Worm (Caenorhabditis elegans) whole organism, L2 larva: ENCODE results near the gene sip-1.
A peak's percentile ranks its signal among the peaks of the same experiment; 100 is the strongest.

ENCODE experiments used
- C34F6.9 ChIP-seq: fragments of 150-350 bp; optimal IDR thresholded peaks from 2 replicates; lab custom pipeline; 2014; ENCODE audit warnings: missing biosample characterization, missing genetic modification characterization
- F13H6.1 ChIP-seq: sonication (generic microtip); optimal IDR thresholded peaks from 2 replicates; lab custom pipeline; 2016; ENCODE audit warnings: missing genetic modification characterization, missing compliant biosample characterization
- R02D3.7 ChIP-seq: fragments of 150-350 bp; optimal IDR thresholded peaks from 2 replicates; lab custom pipeline; 2014; ENCODE audit warnings: missing biosample characterization, missing genetic modification characterization
- Y55F3AM.14 ChIP-seq: fragments of 200-800 bp; sonication (Bioruptor generic); optimal IDR thresholded peaks from 2 replicates; lab custom pipeline; 2018; ENCODE audit warnings: mild to moderate bottlenecking, missing genetic modification characterization, missing compliant biosample characterization
- ZK546.5 ChIP-seq: sonication (generic microtip); optimal IDR thresholded peaks from 2 replicates; lab custom pipeline; 2017; ENCODE audit warnings: missing biosample characterization, missing genetic modification characterization
- aly-2 ChIP-seq: fragments of 150-350 bp; optimal IDR thresholded peaks from 2 replicates; lab custom pipeline; 2014; ENCODE audit warnings: missing biosample characterization, missing genetic modification characterization
- blmp-1 ChIP-seq: sonication (generic microtip); optimal IDR thresholded peaks from 2 replicates; lab custom pipeline; 2017; ENCODE audit warnings: missing genetic modification characterization, mild to moderate bottlenecking, missing compliant biosample characterization, antibody characterized with exemption, moderate library complexity; ENCODE audit not compliant: insufficient read depth
- ceh-16 ChIP-seq: fragments of 150-350 bp; optimal IDR thresholded peaks from 2 replicates; lab custom pipeline; 2014; ENCODE audit warnings: missing biosample characterization, missing genetic modification characterization
- crh-2 ChIP-seq: sonication (generic microtip); optimal IDR thresholded peaks from 2 replicates; lab custom pipeline; 2017; ENCODE audit warnings: missing biosample characterization, missing genetic modification characterization
- egl-27 ChIP-seq: sonication (generic microtip); optimal IDR thresholded peaks from 3 replicates; lab custom pipeline; 2017; ENCODE audit warnings: missing biosample characterization, missing genetic modification reagents, missing genetic modification characterization
- elt-1 ChIP-seq: fragments of 150-350 bp; optimal IDR thresholded peaks from 2 replicates; lab custom pipeline; 2014; ENCODE audit warnings: missing biosample characterization, missing genetic modification characterization
- fos-1 ChIP-seq: fragments of 150-350 bp; optimal IDR thresholded peaks from 2 replicates; lab custom pipeline; 2014; ENCODE audit warnings: missing biosample characterization, missing genetic modification characterization
- lin-13 ChIP-seq: fragments of 150-350 bp; optimal IDR thresholded peaks from 2 replicates; lab custom pipeline; 2014; ENCODE audit warnings: missing biosample characterization, missing genetic modification reagents, missing genetic modification characterization
- lin-39 ChIP-seq: fragments of 150-350 bp; optimal IDR thresholded peaks from 2 replicates; lab custom pipeline; 2014; ENCODE audit warnings: missing biosample characterization, missing genetic modification reagents, missing genetic modification characterization
- lsy-2 ChIP-seq, 2 experiments: fragments of 150-350 bp in 1 of 2; sonication (generic microtip) in 1 of 2; optimal IDR thresholded peaks; 2 replicates each; lab custom pipeline; 2014 to 2017; ENCODE audit warnings: missing biosample characterization in 2 of 2, missing genetic modification characterization in 2 of 2
- mab-5 ChIP-seq: fragments of 150-350 bp; optimal IDR thresholded peaks from 2 replicates; lab custom pipeline; 2014; ENCODE audit warnings: missing biosample characterization, missing genetic modification characterization
- nhr-12 ChIP-seq: fragments of 150-350 bp; optimal IDR thresholded peaks from 2 replicates; lab custom pipeline; 2014; ENCODE audit warnings: missing biosample characterization, missing genetic modification characterization
- nhr-129 ChIP-seq: fragments of 150-350 bp; optimal IDR thresholded peaks from 2 replicates; lab custom pipeline; 2014; ENCODE audit warnings: missing biosample characterization, missing genetic modification characterization
- nhr-21 ChIP-seq: fragments of 150-350 bp; optimal IDR thresholded peaks from 2 replicates; lab custom pipeline; 2014; ENCODE audit warnings: missing biosample characterization, missing genetic modification characterization
- nhr-23 ChIP-seq: fragments of 150-350 bp; optimal IDR thresholded peaks from 2 replicates; lab custom pipeline; 2014; ENCODE audit warnings: missing biosample characterization, missing genetic modification reagents, missing genetic modification characterization
- nhr-237 ChIP-seq: fragments of 150-350 bp; optimal IDR thresholded peaks from 2 replicates; lab custom pipeline; 2014; ENCODE audit warnings: missing biosample characterization, missing genetic modification characterization
- nhr-25 ChIP-seq: fragments of 150-350 bp; sonication (generic microtip); optimal IDR thresholded peaks from 3 replicates; lab custom pipeline; 2014; ENCODE audit warnings: missing biosample characterization, missing genetic modification characterization
- peb-1 ChIP-seq: fragments of 150-350 bp; optimal IDR thresholded peaks from 2 replicates; lab custom pipeline; 2014; ENCODE audit warnings: missing biosample characterization, missing genetic modification characterization
- sem-4 ChIP-seq: fragments of 150-350 bp; optimal IDR thresholded peaks from 2 replicates; lab custom pipeline; 2014; ENCODE audit warnings: missing biosample characterization, missing genetic modification reagents, missing genetic modification characterization
- skn-1 ChIP-seq: sonication (generic microtip); optimal IDR thresholded peaks from 2 replicates; lab custom pipeline; 2017; ENCODE audit warnings: missing biosample characterization, missing genetic modification characterization
- sma-3 ChIP-seq: sonication (generic microtip); optimal IDR thresholded peaks from 2 replicates; lab custom pipeline; 2016; ENCODE audit warnings: missing genetic modification reagents, missing genetic modification characterization, missing compliant biosample characterization
- sma-9 ChIP-seq, 2 experiments: fragments of 150-350 bp in 1 of 2; sonication (generic microtip) in 1 of 2; optimal IDR thresholded peaks; 2 replicates each; lab custom pipeline; 2014 to 2016; ENCODE audit warnings: missing genetic modification characterization in 2 of 2, mild to moderate bottlenecking in 1 of 2, missing biosample characterization in 1 of 2, missing compliant biosample characterization in 1 of 2, missing genetic modification reagents in 1 of 2, moderate library complexity in 1 of 2
- unc-55 ChIP-seq: fragments of 150-350 bp; sonication (generic microtip); optimal IDR thresholded peaks from 3 replicates; lab custom pipeline; 2014; ENCODE audit warnings: missing biosample characterization, missing genetic modification reagents, missing genetic modification characterization
- ztf-1 ChIP-seq: fragments of 200-800 bp; sonication (Bioruptor generic); conservative IDR thresholded peaks from 2 replicates; pipeline ENCODE4 v1.3.6; 2022; ENCODE audit warnings: missing genetic modification characterization, missing compliant biosample characterization
- ztf-11 ChIP-seq: sonication (generic microtip); optimal IDR thresholded peaks from 2 replicates; lab custom pipeline; 2017; ENCODE audit warnings: missing biosample characterization, missing genetic modification characterization
- ztf-4 ChIP-seq: fragments of 150-350 bp; optimal IDR thresholded peaks from 2 replicates; lab custom pipeline; 2014; ENCODE audit warnings: missing biosample characterization, missing genetic modification characterization

Gene sip-1

DNA sequence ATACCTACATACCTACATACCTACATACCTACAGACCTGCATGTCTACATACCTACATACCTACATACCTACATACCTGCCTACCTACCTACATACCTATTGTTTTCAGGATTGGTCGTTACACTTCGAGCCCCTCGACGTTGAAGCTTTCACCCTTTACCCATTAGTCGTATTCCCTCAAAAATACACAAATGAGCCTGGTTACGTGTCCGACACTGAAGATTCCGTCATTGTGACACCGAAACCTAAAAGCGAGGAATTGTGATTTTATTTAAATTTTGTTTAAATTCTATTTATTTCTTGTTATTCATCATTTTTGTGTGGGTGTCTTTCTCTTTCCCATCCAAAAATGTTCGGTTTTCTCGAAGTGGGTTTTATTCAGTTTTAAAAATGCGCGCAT is 27.4 kb downstream of the sip-1 start, which contains the start of gene D2045.7:
TSS of gene D2045.7 (plus strand) at position 301 of the 400 bp plus-strand sequence.
- no peak for TF ChIP-seq sem-4 (tag; lab: Kevin White, UChicago)
- no peak for TF ChIP-seq Y55F3AM.14
- no peak for TF ChIP-seq skn-1 (tag; lab: Kevin White, UChicago)

DNA sequence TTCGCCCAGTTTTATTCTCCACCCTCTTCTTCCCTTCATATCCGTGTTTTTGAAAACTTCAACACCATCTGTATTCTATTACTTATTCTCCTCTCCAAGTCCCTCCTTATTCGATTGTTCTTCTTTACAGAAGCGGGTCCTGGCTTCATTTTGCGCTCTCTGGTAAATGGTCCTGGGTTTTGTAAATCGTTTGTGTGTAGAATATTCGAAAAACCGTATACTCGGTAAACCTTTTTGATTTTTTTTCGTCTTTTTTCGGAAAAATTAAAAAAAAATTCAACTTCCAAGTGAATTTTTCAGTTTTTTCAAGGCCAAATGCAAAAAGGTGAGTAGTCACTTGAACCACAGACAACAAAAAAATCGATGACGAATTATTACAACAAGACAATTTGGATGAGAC is 31.7 kb downstream of the sip-1 start, which contains the start of gene D2045.9:
TSS of gene D2045.9 (plus strand) at position 301 of the 400 bp plus-strand sequence.
- TF ChIP-seq unc-55 (GFP tag; lab: Kevin White, UChicago) (no peak), Y55F3AM.14 (no peak)

DNA sequence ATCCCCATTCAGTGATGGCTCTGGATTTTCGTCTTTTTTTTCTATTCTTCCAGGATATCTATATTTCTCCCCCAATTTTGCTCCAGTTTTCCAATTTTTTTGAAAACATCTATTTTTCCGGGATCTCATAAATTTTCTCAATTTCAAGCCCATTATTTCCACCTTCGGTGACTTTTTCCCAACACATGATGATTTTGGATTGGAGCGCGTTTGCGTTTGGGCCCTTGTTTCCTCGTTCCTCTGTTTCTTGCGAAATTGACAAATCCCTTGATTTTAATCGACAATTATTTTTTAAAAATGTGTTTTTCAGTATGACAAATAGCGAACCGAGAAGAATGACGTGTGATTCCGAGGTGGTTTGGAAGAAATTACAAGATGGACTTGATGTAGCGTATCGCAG is 35.7 kb downstream of the sip-1 start, which contains the start of gene cul-1:
TSS of gene cul-1 (plus strand) at position 311 of the 400 bp plus-strand sequence.
- TF ChIP-seq sma-9 (GFP tag; optimal IDR thresholded peaks at IDR 0.05; lab: Kevin White, UChicago) (no peak), sma-9 (tag; optimal IDR thresholded peaks at IDR 0.05; lab: Kevin White, UChicago) (no peak), nhr-12 (tag; lab: Kevin White, UChicago) (no peak), skn-1 (tag; lab: Kevin White, UChicago) (peak; percentile 74), nhr-23 (no peak), nhr-129 (peak; percentile 47), unc-55 (GFP tag; lab: Kevin White, UChicago) (peak; percentile 40), ztf-11 (tag; lab: Kevin White, UChicago) (no peak), C34F6.9 (tag; lab: Kevin White, UChicago) (peak; percentile 53)

DNA sequence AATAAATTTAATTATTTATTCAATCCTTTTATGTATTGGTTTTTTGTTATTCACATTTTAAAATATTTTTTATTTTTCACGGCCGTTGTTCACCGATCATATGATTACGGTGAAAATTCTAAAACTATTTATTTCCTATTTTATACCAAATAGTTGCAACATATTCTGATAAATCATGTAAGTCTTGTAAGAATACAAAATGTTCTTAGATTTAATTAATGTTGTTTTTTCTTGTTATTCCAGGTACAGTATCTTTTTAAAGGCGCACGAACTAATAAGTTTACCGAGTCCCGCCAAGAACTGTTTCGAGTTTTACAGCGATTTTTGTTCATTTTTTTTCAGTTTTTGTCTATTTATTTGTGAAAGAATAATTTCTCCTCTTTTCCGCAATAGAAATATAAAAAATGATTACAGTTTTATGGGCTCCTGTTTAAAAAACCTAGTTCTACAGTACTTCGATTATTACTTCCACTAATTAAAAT is 37.0 kb downstream of the sip-1 start, which contains the start of gene D2045.5:
TSS of gene D2045.5 (minus strand) at position 51 of the 482 bp plus-strand sequence.
- TF ChIP-seq mab-5 = no peak
- TF ChIP-seq egl-27 (tag; lab: Kevin White, UChicago) = no peak
- TF ChIP-seq lin-39 (tag; lab: Kevin White, UChicago) = no peak
- TF ChIP-seq nhr-129 = no peak
- no peak for TF ChIP-seq skn-1 (tag; lab: Kevin White, UChicago)

ce11 chrIII:10464455-10464854 is 42.1 kb downstream of the sip-1 start:
- no peak for TF ChIP-seq C34F6.9 (tag; lab: Kevin White, UChicago)
- no peak for TF ChIP-seq ceh-16 (tag; lab: Kevin White, UChicago)
- TF ChIP-seq ztf-4 (tag; lab: Kevin White, UChicago) = no peak
- no peak for TF ChIP-seq Y55F3AM.14
- TF ChIP-seq ztf-11 (tag; lab: Kevin White, UChicago) = no peak
- TF ChIP-seq ztf-1 (GFP tag; lab: Robert Waterston, UW) = no peak
- TF ChIP-seq blmp-1 (tag; lab: Kevin White, UChicago) = no peak
- TF ChIP-seq elt-1 (tag; lab: Kevin White, UChicago) = no peak
- no peak for TF ChIP-seq aly-2 (tag; lab: Kevin White, UChicago)
- no peak for TF ChIP-seq R02D3.7
- TF ChIP-seq ZK546.5 = no peak
- TF ChIP-seq lin-13 (GFP tag; lab: Kevin White, UChicago) = no peak
- no peak for TF ChIP-seq peb-1 (tag; lab: Kevin White, UChicago)
- TF ChIP-seq egl-27 (tag; lab: Kevin White, UChicago) = no peak

- TF ChIP-seq peb-1 (tag; lab: Kevin White, UChicago) = no peak
- peak; percentile 17 for TF ChIP-seq blmp-1 (tag; lab: Kevin White, UChicago)
- TF ChIP-seq sma-3 = peak; percentile 51
- peak; percentile 77 for TF ChIP-seq nhr-129
- TF ChIP-seq lin-13 (GFP tag; lab: Kevin White, UChicago) = peak; percentile 2
- TF ChIP-seq nhr-25 (tag; lab: Kevin White, UChicago) = peak; percentile 68
- peak; percentile 64 for TF ChIP-seq fos-1
- TF ChIP-seq sma-9 (GFP tag; optimal IDR thresholded peaks at IDR 0.05; lab: Kevin White, UChicago) = peak; percentile 12
- no peak for TF ChIP-seq sma-9 (tag; optimal IDR thresholded peaks at IDR 0.05; lab: Kevin White, UChicago)
- TF ChIP-seq nhr-21 = peak; percentile 29
- no peak for TF ChIP-seq lin-39 (tag; lab: Kevin White, UChicago)
- peak in 1 of 2 experiments; percentile 53 for TF ChIP-seq lsy-2 (tag; optimal IDR thresholded peaks at IDR 0.05; lab: Kevin White, UChicago)
- TF ChIP-seq skn-1 (tag; lab: Kevin White, UChicago) = peak; percentile 3
- peak; percentile 40 for TF ChIP-seq C34F6.9 (tag; lab: Kevin White, UChicago)
- peak; percentile 10 for TF ChIP-seq F13H6.1
- peak; percentile 43 for TF ChIP-seq crh-2 (tag; lab: Kevin White, UChicago)
- TF ChIP-seq nhr-237 = no peak
- TF ChIP-seq, all 48 proteins: peak for 13
Observed at ce11 chrIII:10463653-10464052, 42.9 kb downstream of the sip-1 start.
